Worm (Caenorhabditis elegans) whole organism, early embryonic: ENCODE results near the gene str-263.

Experiments
- B0310.2 ChIP-seq: sonication (generic microtip); optimal IDR thresholded peaks from 2 replicates; lab custom pipeline; 2016; ENCODE audit warnings: mild to moderate bottlenecking, missing genetic modification characterization, missing compliant biosample characterization
- F13C5.2 ChIP-seq: sonication (generic microtip); optimal IDR thresholded peaks from 2 replicates; lab custom pipeline; 2017; ENCODE audit warnings: mild to moderate bottlenecking, missing genetic modification characterization, inconsistent platforms, missing compliant biosample characterization
- ama-1 ChIP-seq: fragments of 150-350 bp; optimal IDR thresholded peaks from 2 replicates; lab custom pipeline; 2014
- ceh-13 ChIP-seq: fragments of 200-800 bp; sonication (Bioruptor generic); optimal IDR thresholded peaks from 2 replicates; lab custom pipeline; 2018; ENCODE audit warnings: mild to moderate bottlenecking, missing genetic modification characterization, missing compliant biosample characterization
- ets-7 ChIP-seq: sonication (generic microtip); optimal IDR thresholded peaks from 2 replicates; lab custom pipeline; 2016; ENCODE audit warnings: missing genotype, missing genetic modification characterization, missing compliant biosample characterization
- flt-1 ChIP-seq: fragments of 200-800 bp; sonication (Bioruptor generic); IDR thresholded peaks from 2 replicates; pipeline ENCODE4 v1.3.6; 2022; ENCODE audit warnings: missing genetic modification characterization, missing compliant biosample characterization
- hmbx-1 ChIP-seq: sonication (generic microtip); optimal IDR thresholded peaks from 2 replicates; lab custom pipeline; 2016; ENCODE audit warnings: mild to moderate bottlenecking, missing genetic modification characterization, missing compliant biosample characterization
- hmg-4 ChIP-seq: fragments of 200-800 bp; sonication (Bioruptor generic); optimal IDR thresholded peaks from 2 replicates; lab custom pipeline; 2018; ENCODE audit warnings: mild to moderate bottlenecking, missing genetic modification characterization, missing compliant biosample characterization
- hnd-1 ChIP-seq: sonication (generic microtip); optimal IDR thresholded peaks from 2 replicates; lab custom pipeline; 2016; ENCODE audit warnings: missing genetic modification characterization, missing compliant biosample characterization
- pes-1 ChIP-seq: fragments of 200-800 bp; sonication (Bioruptor generic); IDR thresholded peaks from 2 replicates; pipeline ENCODE4 v1.3.6; 2022; ENCODE audit warnings: missing genetic modification reagents, missing genetic modification characterization, missing compliant biosample characterization
- scrt-1 ChIP-seq: fragments of 200-800 bp; sonication (Bioruptor generic); IDR thresholded peaks from 2 replicates; pipeline ENCODE4 v1.3.6; 2022; ENCODE audit warnings: missing genetic modification characterization, missing compliant biosample characterization
- sea-1 ChIP-seq: fragments of 200-800 bp; sonication (Bioruptor generic); conservative IDR thresholded peaks from 2 replicates; pipeline ENCODE4 v1.3.6; 2022; ENCODE audit warnings: missing genetic modification characterization, missing compliant biosample characterization
- tbx-11 ChIP-seq: fragments of 200-800 bp; sonication (Bioruptor generic); IDR thresholded peaks from 2 replicates; pipeline ENCODE4 v1.3.6; 2022; ENCODE audit warnings: missing genetic modification characterization, missing compliant biosample characterization
- tra-4 ChIP-seq: sonication (generic microtip); optimal IDR thresholded peaks from 2 replicates; lab custom pipeline; 2017; ENCODE audit warnings: missing genetic modification characterization, missing compliant biosample characterization

- TF ChIP-seq flt-1 (no peak), scrt-1 (GFP tag; lab: Robert Waterston, UW) (no peak), tbx-11 (GFP tag; lab: Robert Waterston, UW) (no peak), ama-1 (lab: Kevin White, UChicago) (no peak), ets-7 (tag; lab: Kevin White, UChicago) (no peak), hmg-4 (GFP tag; lab: Kevin White, UChicago) (no peak), pes-1 (GFP tag; lab: Robert Waterston, UW) (no peak), sea-1 (GFP tag; lab: Robert Waterston, UW) (no peak), tra-4 (tag; lab: Kevin White, UChicago) (no peak), hnd-1 (tag; lab: Kevin White, UChicago) (no peak), hmbx-1 (no peak), B0310.2 (tag; lab: Kevin White, UChicago) (no peak), F13C5.2 (tag; lab: Kevin White, UChicago) (no peak), ceh-13 (no peak)
These were observed 46.3 kb upstream of the str-263 start for ce11 chrV:15566511-15567178.
